Fruit fly (Drosophila melanogaster): ENCODE results near the gene jvl.

jvl gene

dm6 chr3R:14749077-14749798, 7.9 kb downstream of the jvl start (continued):
- TF ChIP-seq NFAT (GFP tag; IDR thresholded peaks at IDR 0.05) = no peak
- TF ChIP-seq ase (GFP tag; IDR thresholded peaks at IDR 0.05) = no peak; the same call in 2 of the 3 replicates
- TF ChIP-seq CG3995 (GFP tag; optimal IDR thresholded peaks at IDR 0.05) = no peak
- peak; percentile 70 for TF ChIP-seq CG15269 (tag; optimal IDR thresholded peaks at IDR 0.05)
- no peak for TF ChIP-seq Dip3 (GFP tag; optimal IDR thresholded peaks at IDR 0.05)
- peak; percentile 41; the same call in 1 of the 2 replicates for TF ChIP-seq CG1024 (GFP tag; IDR thresholded peaks at IDR 0.05)
- peak; percentile 89 for TF ChIP-seq CG33557 (GFP tag; optimal IDR thresholded peaks at IDR 0.05)
- peak; percentile 72 for TF ChIP-seq Sox100B (GFP tag; optimal IDR thresholded peaks at IDR 0.05)
- TF ChIP-seq CG18599 (GFP tag; optimal IDR thresholded peaks at IDR 0.05) = peak; percentile 87
- peak; percentile 88 for TF ChIP-seq wek (GFP tag; optimal IDR thresholded peaks at IDR 0.05)
- TF ChIP-seq bbx (GFP tag; IDR thresholded peaks at IDR 0.05; ENCODE audit: partially characterized antibody) = peak; percentile 76
- peak; percentile 62 for TF ChIP-seq CG13424 (tag; optimal IDR thresholded peaks at IDR 0.05)
- peak; percentile 70 for TF ChIP-seq CG10147 (GFP tag; optimal IDR thresholded peaks at IDR 0.05)
- TF ChIP-seq lola (GFP tag; optimal IDR thresholded peaks at IDR 0.05) = peak in 1 of 3 experiments; percentile 66
- TF ChIP-seq nerfin-2 (GFP tag; IDR thresholded peaks at IDR 0.05; ENCODE audit: partially characterized antibody) = no peak
- peak; percentile 75 for TF ChIP-seq unpg (GFP tag; optimal IDR thresholded peaks at IDR 0.05)
- peak; percentile 48 for TF ChIP-seq Nf-YC (tag; optimal IDR thresholded peaks at IDR 0.05)
- TF ChIP-seq CG9727 (GFP tag; optimal IDR thresholded peaks at IDR 0.05) = peak; percentile 78
- TF ChIP-seq CG11093 (GFP tag; IDR thresholded peaks at IDR 0.05) = no peak
- TF ChIP-seq exex (tag; optimal IDR thresholded peaks at IDR 0.05) = peak; percentile 40
- TF ChIP-seq D19A (tag; optimal IDR thresholded peaks at IDR 0.05) = peak; percentile 81
- peak; percentile 69; the same call in 1 of the 2 replicates for TF ChIP-seq sob (GFP tag; IDR thresholded peaks at IDR 0.05)
- TF ChIP-seq seq (GFP tag; IDR thresholded peaks at IDR 0.05) = peak; percentile 64; the same call in 1 of the 2 replicates
- TF ChIP-seq kay (GFP tag; optimal IDR thresholded peaks at IDR 0.05) = peak; percentile 55
- TF ChIP-seq CG12104 (GFP tag; optimal IDR thresholded peaks at IDR 0.05) = peak; percentile 61
- TF ChIP-seq CG17829 (tag; optimal IDR thresholded peaks at IDR 0.05) = peak; percentile 63
- TF ChIP-seq Optix (GFP tag; IDR thresholded peaks at IDR 0.05) = 0 out of 3 replicates have a peak, but pooled peaks have one; percentile 9
- peak; percentile 63 for TF ChIP-seq CG4854 (GFP tag; optimal IDR thresholded peaks at IDR 0.05)
- peak; percentile 65 for TF ChIP-seq oc (tag; optimal IDR thresholded peaks at IDR 0.05)
- peak; percentile 67 for TF ChIP-seq ash1 (GFP tag; optimal IDR thresholded peaks at IDR 0.05)
- no peak; the same call in 1 of the 2 replicates for TF ChIP-seq CG17612 (GFP tag; IDR thresholded peaks at IDR 0.05)
- peak; percentile 56 for TF ChIP-seq CG2116 (GFP tag; optimal IDR thresholded peaks at IDR 0.05)
- no peak for TF ChIP-seq Usf (GFP tag; optimal IDR thresholded peaks at IDR 0.05)
- no peak for TF ChIP-seq CG9876 (GFP tag; optimal IDR thresholded peaks at IDR 0.05)
- TF ChIP-seq Rx (GFP tag; IDR thresholded peaks at IDR 0.05) = no peak
- TF ChIP-seq HLH54F (GFP tag; optimal IDR thresholded peaks at IDR 0.05) = peak; percentile 14
- peak; percentile 59 for TF ChIP-seq en (GFP tag; optimal IDR thresholded peaks at IDR 0.05)
- peak; percentile 45 for TF ChIP-seq sima (GFP tag; optimal IDR thresholded peaks at IDR 0.05)
- no peak for TF ChIP-seq tio (GFP tag; optimal IDR thresholded peaks at IDR 0.05)
- peak; percentile 67; the same call in 2 of the 3 replicates for TF ChIP-seq Opbp (GFP tag; IDR thresholded peaks at IDR 0.05; ENCODE audit: partially characterized antibody)
- peak; percentile 48 for TF ChIP-seq stwl (tag; optimal IDR thresholded peaks at IDR 0.05)
- no peak; the same call in 2 of the 3 replicates for TF ChIP-seq CG17361 (GFP tag; IDR thresholded peaks at IDR 0.05)
- TF ChIP-seq cwo (GFP tag; optimal IDR thresholded peaks at IDR 0.05) = peak; percentile 91
- peak; percentile 37 for TF ChIP-seq bab2 (GFP tag; optimal IDR thresholded peaks at IDR 0.05)
- peak; percentile 55 for TF ChIP-seq Bteb2 (GFP tag; optimal IDR thresholded peaks at IDR 0.05)
- peak; percentile 98 for TF ChIP-seq z (GFP tag; IDR thresholded peaks at IDR 0.05)
- TF ChIP-seq CG16863 (GFP tag; optimal IDR thresholded peaks at IDR 0.05) = peak; percentile 22
- peak; percentile 61; the same call in 1 of the 2 replicates for TF ChIP-seq aop (GFP tag; IDR thresholded peaks at IDR 0.05)

Data from whole organism, embryonic.